Fruit fly (Drosophila melanogaster): ENCODE measurements around the gene Jon74E.

Jon74E gene

DNA sequence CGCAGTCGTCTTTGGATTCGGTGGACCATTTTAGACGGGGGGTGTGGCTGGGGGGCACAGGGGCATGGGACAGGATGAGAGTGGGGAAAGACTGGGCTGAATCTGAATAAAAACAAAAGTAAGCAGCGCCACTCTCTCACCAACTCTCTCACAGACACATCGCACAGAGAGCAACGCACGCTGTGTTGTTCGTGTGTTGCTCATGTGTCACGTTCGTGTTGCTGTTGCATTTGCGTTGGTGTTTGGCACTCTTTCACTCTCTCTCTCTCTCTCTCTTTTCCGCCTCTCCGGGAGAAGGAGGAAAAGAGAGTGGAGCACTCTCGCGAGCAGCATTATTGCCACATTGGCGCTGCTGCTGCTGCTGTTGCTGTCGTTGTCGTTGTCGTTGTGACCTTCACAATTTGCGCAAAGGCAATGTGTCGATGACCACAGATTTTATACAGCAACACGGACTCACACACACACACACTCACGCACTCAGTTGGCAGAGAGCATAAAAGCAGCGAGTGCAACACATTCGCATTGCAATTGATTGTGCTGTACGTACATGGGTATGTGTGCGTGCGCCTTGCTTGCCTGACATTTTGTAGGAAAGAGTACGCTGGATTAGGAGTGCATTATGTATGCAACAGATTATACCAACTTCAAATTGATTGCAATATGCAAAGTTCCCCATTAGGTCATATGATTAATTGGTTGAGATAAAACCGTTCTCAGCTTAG lies 14.8 kb upstream of the Jon74E start (continued):
- no peak for TF ChIP-seq cad (GFP tag; optimal IDR thresholded peaks at IDR 0.05)
- no peak for TF ChIP-seq kay (GFP tag; optimal IDR thresholded peaks at IDR 0.05)
- no peak for TF ChIP-seq vfl (GFP tag; optimal IDR thresholded peaks at IDR 0.05)
- TF ChIP-seq peb (GFP tag; IDR thresholded peaks at IDR 0.05), result no peak
- TF ChIP-seq CG14050 (GFP tag; IDR thresholded peaks at IDR 0.05), result no peak
- TF ChIP-seq YL-1 (GFP tag; optimal IDR thresholded peaks at IDR 0.05), result no peak
- TF ChIP-seq CG11560 (tag; IDR thresholded peaks at IDR 0.05), result no peak
- TF ChIP-seq NfI (GFP tag; optimal IDR thresholded peaks at IDR 0.05), result no peak
- no peak for TF ChIP-seq sima (GFP tag; optimal IDR thresholded peaks at IDR 0.05)
- TF ChIP-seq grn (GFP tag; optimal IDR thresholded peaks at IDR 0.05), result no peak
- peak; percentile 32 for TF ChIP-seq CG15479 (GFP tag; optimal IDR thresholded peaks at IDR 0.05)
- peak; percentile 48; the same call in 1 of the 3 replicates for TF ChIP-seq CG11695 (GFP tag; IDR thresholded peaks at IDR 0.05)
- TF ChIP-seq nerfin-1 (tag; optimal IDR thresholded peaks at IDR 0.05), result no peak
- TF ChIP-seq Trl (optimal IDR thresholded peaks at IDR 0.05), result peak; percentile 88 to 94
- no peak for TF ChIP-seq Trl (GFP tag; optimal IDR thresholded peaks at IDR 0.05)
- TF ChIP-seq CG8944 (GFP tag; optimal IDR thresholded peaks at IDR 0.05), result no peak
- TF ChIP-seq CG43689 (GFP tag; IDR thresholded peaks at IDR 0.05), result no peak
- TF ChIP-seq Nf-YA (GFP tag; IDR thresholded peaks at IDR 0.05), result no peak
- TF ChIP-seq CrebB (tag; optimal IDR thresholded peaks at IDR 0.05), result peak; percentile 17
- peak; percentile 39 for TF ChIP-seq Scr (GFP tag; IDR thresholded peaks at IDR 0.05; ENCODE audit: partially characterized antibody)
- TF ChIP-seq NC2β (GFP tag; optimal IDR thresholded peaks at IDR 0.05), result no peak
- TF ChIP-seq CG17829 (tag; optimal IDR thresholded peaks at IDR 0.05), result no peak
- no peak for TF ChIP-seq CG10565 (GFP tag; optimal IDR thresholded peaks at IDR 0.05)
- TF ChIP-seq nau (GFP tag; optimal IDR thresholded peaks at IDR 0.05), result no peak
- peak in 1 of 2 experiments; percentile 24 for TF ChIP-seq bsh (GFP tag; optimal IDR thresholded peaks at IDR 0.05)
- peak; percentile 52 for TF ChIP-seq hbn (GFP tag; IDR thresholded peaks at IDR 0.05; ENCODE audit: partially characterized antibody)
- TF ChIP-seq zfh1 (GFP tag; IDR thresholded peaks at IDR 0.05), result no peak
- TF ChIP-seq Sox100B (GFP tag; optimal IDR thresholded peaks at IDR 0.05), result no peak
- no peak for TF ChIP-seq jing (GFP tag; optimal IDR thresholded peaks at IDR 0.05)
- TF ChIP-seq onecut (GFP tag; IDR thresholded peaks at IDR 0.05), result no peak
- no peak for TF ChIP-seq amos (GFP tag; IDR thresholded peaks at IDR 0.05; ENCODE audit: partially characterized antibody)
- no peak for TF ChIP-seq CG30020 (tag; optimal IDR thresholded peaks at IDR 0.05)
- TF ChIP-seq Ets97D (GFP tag; optimal IDR thresholded peaks at IDR 0.05), result no peak
- no peak for TF ChIP-seq cas (GFP tag; IDR thresholded peaks at IDR 0.05)
- TF ChIP-seq GATAe (GFP tag; conservative IDR thresholded peaks at IDR 0.05), result no peak
- no peak for TF ChIP-seq dm (GFP tag; optimal IDR thresholded peaks at IDR 0.05)
- peak; percentile 25 for TF ChIP-seq CG3163 (GFP tag; optimal IDR thresholded peaks at IDR 0.05)
- no peak for TF ChIP-seq kni (GFP tag; optimal IDR thresholded peaks at IDR 0.05)
- peak; percentile 57; the same call in 2 of the 3 replicates for TF ChIP-seq sr (GFP tag; IDR thresholded peaks at IDR 0.05)
- no peak for TF ChIP-seq bigmax (GFP tag; optimal IDR thresholded peaks at IDR 0.05)
- no peak for TF ChIP-seq sisA (GFP tag; IDR thresholded peaks at IDR 0.05)
- no peak for TF ChIP-seq Bdp1 (GFP tag; optimal IDR thresholded peaks at IDR 0.05)
- TF ChIP-seq ase (GFP tag; IDR thresholded peaks at IDR 0.05), result no peak
- TF ChIP-seq cg (GFP tag; optimal IDR thresholded peaks at IDR 0.05), result peak; percentile 92
- no peak for TF ChIP-seq schlank (tag; optimal IDR thresholded peaks at IDR 0.05)
- no peak for TF ChIP-seq CG3838 (GFP tag; optimal IDR thresholded peaks at IDR 0.05)
- no peak for TF ChIP-seq CG4617 (GFP tag; optimal IDR thresholded peaks at IDR 0.05; ENCODE audit: borderline replicate concordance)
- no peak for TF ChIP-seq CG2116 (GFP tag; optimal IDR thresholded peaks at IDR 0.05)
- TF ChIP-seq Bgb (GFP tag; IDR thresholded peaks at IDR 0.05; ENCODE audit: partially characterized antibody), result 0 out of 2 replicates have a peak, but pooled peaks have one; percentile 5
- no peak for TF ChIP-seq lola (GFP tag; optimal IDR thresholded peaks at IDR 0.05)
